Worm (Caenorhabditis elegans): ENCODE results near the gene ZK632.12.

The ZK632.12 gene

ce11 chrIII:9830502-9830901 is at the start of gene ZK632.12:
Gene ZK632.12, plus strand, starts transcription at chrIII:9830802.
- no peak for TF ChIP-seq nhr-28 (tag; optimal IDR thresholded peaks at IDR 0.05)
- no peak for TF ChIP-seq ces-1 (GFP tag; optimal IDR thresholded peaks at IDR 0.05)
- no peak for TF ChIP-seq elt-1 (tag; optimal IDR thresholded peaks at IDR 0.05; ENCODE audit: borderline replicate concordance, insufficient read depth)
- TF ChIP-seq ceh-43 (GFP tag; optimal IDR thresholded peaks at IDR 0.05) = no peak

ce11 chrIII:9782011-9782436 is 48.6 kb upstream of the ZK632.12 start, which contains the start of gene vha-2:
Gene vha-2, plus strand, starts transcription at chrIII:9782164.
- TF ChIP-seq ces-1 (GFP tag; optimal IDR thresholded peaks at IDR 0.05) (no peak), ztf-11 (tag; optimal IDR thresholded peaks at IDR 0.05) (no peak), unc-120 (tag; optimal IDR thresholded peaks at IDR 0.05; ENCODE audit: poor library complexity, severe bottlenecking) (no peak), snpc-4 (tag; optimal IDR thresholded peaks at IDR 0.05) (no peak), mep-1 (tag; optimal IDR thresholded peaks at IDR 0.05) (no peak)

- TF ChIP-seq lsy-2 (tag; optimal IDR thresholded peaks at IDR 0.05) (no peak), bed-3 (GFP tag; optimal IDR thresholded peaks at IDR 0.05) (no peak), mab-5 (tag; optimal IDR thresholded peaks at IDR 0.05) (no peak), unc-39 (tag; optimal IDR thresholded peaks at IDR 0.05) (no peak), mep-1 (tag; optimal IDR thresholded peaks at IDR 0.05) (no peak), hlh-1 (tag; optimal IDR thresholded peaks at IDR 0.05) (no peak), lin-32 (GFP tag; optimal IDR thresholded peaks at IDR 0.05) (no peak), ceh-39 (tag; optimal IDR thresholded peaks at IDR 0.05) (no peak), unc-120 (tag; optimal IDR thresholded peaks at IDR 0.05; ENCODE audit: poor library complexity, severe bottlenecking) (no peak), cnd-1 (tag; optimal IDR thresholded peaks at IDR 0.05) (no peak), zip-8 (tag; optimal IDR thresholded peaks at IDR 0.05) (no peak), M03D4.4 (tag; optimal IDR thresholded peaks at IDR 0.05) (no peak), unc-62 (GFP tag; optimal IDR thresholded peaks at IDR 0.05) (no peak), snpc-4 (tag; optimal IDR thresholded peaks at IDR 0.05) (no peak), nhr-237 (tag; optimal IDR thresholded peaks at IDR 0.05) (no peak), elt-3 (tag; optimal IDR thresholded peaks at IDR 0.05) (no peak), blmp-1 (tag; optimal IDR thresholded peaks at IDR 0.05) (no peak)
Observed at ce11 chrIII:9782483-9783081, 48.0 kb upstream of the ZK632.12 start, which contains the start of gene R10E11.6. Gene R10E11.6, plus strand, starts transcription at chrIII:9783006.

- TF ChIP-seq ztf-11 (tag; optimal IDR thresholded peaks at IDR 0.05) (no peak), pha-4 (tag; optimal IDR thresholded peaks at IDR 0.05) (no peak), ceh-43 (GFP tag; optimal IDR thresholded peaks at IDR 0.05) (peak; percentile 12), mls-2 (tag; optimal IDR thresholded peaks at IDR 0.05) (peak; percentile 40)
Observed at ce11 chrIII:9783133-9783590, 47.4 kb upstream of the ZK632.12 start.

- TF ChIP-seq nhr-12 (tag; optimal IDR thresholded peaks at IDR 0.05) (no peak), ceh-39 (tag; optimal IDR thresholded peaks at IDR 0.05) (no peak), nhr-76 (tag; optimal IDR thresholded peaks at IDR 0.05) (no peak), tbx-8 (GFP tag; optimal IDR thresholded peaks at IDR 0.05) (no peak), unc-39 (tag; optimal IDR thresholded peaks at IDR 0.05) (no peak), ztf-11 (tag; optimal IDR thresholded peaks at IDR 0.05) (no peak), snpc-4 (tag; optimal IDR thresholded peaks at IDR 0.05) (no peak), lsy-2 (tag; optimal IDR thresholded peaks at IDR 0.05) (no peak), blmp-1 (tag; optimal IDR thresholded peaks at IDR 0.05) (no peak), ceh-83 (GFP tag; optimal IDR thresholded peaks at IDR 0.05) (no peak), flh-1 (GFP tag; optimal IDR thresholded peaks at IDR 0.05) (no peak), lin-32 (GFP tag; optimal IDR thresholded peaks at IDR 0.05) (no peak), mls-2 (tag; optimal IDR thresholded peaks at IDR 0.05) (no peak), unc-120 (tag; optimal IDR thresholded peaks at IDR 0.05; ENCODE audit: poor library complexity, severe bottlenecking) (no peak), lin-13 (tag; optimal IDR thresholded peaks at IDR 0.05) (no peak), nhr-237 (tag; optimal IDR thresholded peaks at IDR 0.05) (no peak), zip-8 (tag; optimal IDR thresholded peaks at IDR 0.05) (no peak), elt-3 (tag; optimal IDR thresholded peaks at IDR 0.05) (no peak), ceh-43 (GFP tag; optimal IDR thresholded peaks at IDR 0.05) (no peak)
Observed at ce11 chrIII:9786776-9787175, 43.8 kb upstream of the ZK632.12 start.

Data from whole organism, mixed stage, embryonic.